Fruit fly (Drosophila melanogaster) whole organism, adult: ENCODE measurements around the gene Non3.

Experiments used
- CG7101 ChIP-seq: fragments of 200-800 bp; sonication (Bioruptor generic); optimal IDR thresholded peaks from 2 replicates; lab custom pipeline; 2018; ENCODE audit warnings: missing biosample characterization, mild to moderate bottlenecking, missing genetic modification characterization, moderate library complexity
- cic ChIP-seq: fragments of 200-800 bp; sonication (Bioruptor generic); optimal IDR thresholded peaks from 2 replicates; lab custom pipeline; 2017; ENCODE audit warnings: missing biosample characterization, mild to moderate bottlenecking, missing genetic modification characterization, moderate library complexity
- cnc ChIP-seq, 2 experiments: fragments of >200 bp; optimal IDR thresholded peaks; 2 replicates each; lab custom pipeline; 2017
- ovo ChIP-seq: fragments of 200-800 bp; sonication (Bioruptor generic); optimal IDR thresholded peaks from 2 replicates; lab custom pipeline; 2016; ENCODE audit warnings: missing biosample characterization, missing genetic modification characterization

DNA sequence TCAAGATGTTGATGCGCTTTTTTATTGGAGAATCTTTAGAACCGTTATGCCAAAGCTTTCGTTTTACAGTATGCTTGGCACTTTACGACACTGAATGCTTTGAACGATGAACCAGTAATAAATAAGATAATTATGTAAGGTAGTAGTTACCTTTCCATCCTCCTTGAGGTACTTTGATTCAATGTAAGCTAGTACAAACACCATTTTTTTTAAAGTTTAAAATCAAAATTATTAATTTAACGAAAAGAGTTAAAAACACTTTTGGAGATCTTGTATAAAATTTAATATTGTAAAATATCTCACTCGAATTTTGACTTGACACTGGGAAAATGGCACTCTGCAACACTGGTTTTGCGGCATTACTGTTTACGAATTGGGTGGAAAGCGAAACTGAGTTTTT is 38.1 kb upstream of the Non3 start, which contains the start of the genes Arp5 and CG7208:
- peak; percentile 51 for TF ChIP-seq cic (GFP tag; lab: Kevin White, UChicago)
- peak; percentile 93 for TF ChIP-seq ovo (GFP tag; lab: Kevin White, UChicago)
- TF ChIP-seq cnc (optimal IDR thresholded peaks at IDR 0.05; lab: Kevin White, UChicago), result no peak
- peak; percentile 85 for TF ChIP-seq CG7101 (tag; lab: Kevin White, UChicago)
